Fruit fly (Drosophila melanogaster) whole organism, adult: ENCODE data around the gene spas.
A peak's percentile ranks its signal among the peaks of the same experiment; 100 is the strongest.

Experiments
- CG12768 ChIP-seq: fragments of 200-800 bp; sonication (Bioruptor generic); optimal IDR thresholded peaks from 2 replicates; lab custom pipeline; 2017; ENCODE audit warnings: missing biosample characterization, missing genetic modification characterization, mild to moderate bottlenecking, moderate library complexity, missing genetic modification reagents
- CG14711 ChIP-seq: fragments of 200-800 bp; sonication (Bioruptor generic); optimal IDR thresholded peaks from 2 replicates; lab custom pipeline; 2018; ENCODE audit warnings: missing biosample characterization, mild to moderate bottlenecking, missing genetic modification characterization, moderate library complexity
- CG1620 ChIP-seq: fragments of 200-800 bp; sonication (Bioruptor generic); optimal IDR thresholded peaks from 2 replicates; lab custom pipeline; 2016; ENCODE audit warnings: missing biosample characterization, missing genetic modification characterization
- CG7045 ChIP-seq: fragments of 200-800 bp; sonication (Bioruptor generic); optimal IDR thresholded peaks from 2 replicates; lab custom pipeline; 2017; ENCODE audit warnings: missing biosample characterization, mild to moderate bottlenecking, missing genetic modification characterization
- Clk ChIP-seq: fragments of 200-800 bp; sonication (Bioruptor generic); optimal IDR thresholded peaks from 2 replicates; lab custom pipeline; 2017; ENCODE audit warnings: missing biosample characterization, missing genetic modification characterization
- Crg-1 ChIP-seq: fragments of 200-800 bp; sonication (Bioruptor generic); optimal IDR thresholded peaks from 2 replicates; lab custom pipeline; 2016; ENCODE audit warnings: missing biosample characterization, missing genetic modification characterization
- Hr96 ChIP-seq: fragments of 200-800 bp; sonication (Bioruptor generic); optimal IDR thresholded peaks from 2 replicates; lab custom pipeline; 2016; ENCODE audit warnings: missing biosample characterization, missing genetic modification characterization
- Mnt ChIP-seq: fragments of 200-800 bp; sonication (Bioruptor generic); optimal IDR thresholded peaks from 2 replicates; lab custom pipeline; 2016; ENCODE audit warnings: missing biosample characterization, mild to moderate bottlenecking, missing genetic modification characterization
- bab1 ChIP-seq: fragments of 200-800 bp; sonication (Bioruptor generic); optimal IDR thresholded peaks from 3 replicates; lab custom pipeline; 2019; ENCODE audit warnings: missing biosample characterization, mild to moderate bottlenecking, missing genetic modification characterization, moderate library complexity
- cnc ChIP-seq, 2 experiments: fragments of >200 bp; optimal IDR thresholded peaks; 2 replicates each; lab custom pipeline; 2017
- kay ChIP-seq: fragments of 200-800 bp; sonication (Bioruptor generic); peaks from one replicate; lab custom pipeline; 2016; ENCODE audit warnings: missing biosample characterization, missing genetic modification characterization, borderline replicate concordance
- ovo ChIP-seq: fragments of 200-800 bp; sonication (Bioruptor generic); optimal IDR thresholded peaks from 2 replicates; lab custom pipeline; 2016; ENCODE audit warnings: missing biosample characterization, missing genetic modification characterization
- pad ChIP-seq: fragments of 200-800 bp; sonication (Bioruptor generic); optimal IDR thresholded peaks from 3 replicates; lab custom pipeline; 2017; ENCODE audit warnings: missing biosample characterization, missing genetic modification characterization, mild to moderate bottlenecking, moderate library complexity, missing genetic modification reagents
- tj ChIP-seq: fragments of 200-800 bp; sonication (Bioruptor generic); optimal IDR thresholded peaks from 3 replicates; lab custom pipeline; 2017; ENCODE audit warnings: missing biosample characterization, mild to moderate bottlenecking, missing genetic modification characterization, moderate library complexity

DNA sequence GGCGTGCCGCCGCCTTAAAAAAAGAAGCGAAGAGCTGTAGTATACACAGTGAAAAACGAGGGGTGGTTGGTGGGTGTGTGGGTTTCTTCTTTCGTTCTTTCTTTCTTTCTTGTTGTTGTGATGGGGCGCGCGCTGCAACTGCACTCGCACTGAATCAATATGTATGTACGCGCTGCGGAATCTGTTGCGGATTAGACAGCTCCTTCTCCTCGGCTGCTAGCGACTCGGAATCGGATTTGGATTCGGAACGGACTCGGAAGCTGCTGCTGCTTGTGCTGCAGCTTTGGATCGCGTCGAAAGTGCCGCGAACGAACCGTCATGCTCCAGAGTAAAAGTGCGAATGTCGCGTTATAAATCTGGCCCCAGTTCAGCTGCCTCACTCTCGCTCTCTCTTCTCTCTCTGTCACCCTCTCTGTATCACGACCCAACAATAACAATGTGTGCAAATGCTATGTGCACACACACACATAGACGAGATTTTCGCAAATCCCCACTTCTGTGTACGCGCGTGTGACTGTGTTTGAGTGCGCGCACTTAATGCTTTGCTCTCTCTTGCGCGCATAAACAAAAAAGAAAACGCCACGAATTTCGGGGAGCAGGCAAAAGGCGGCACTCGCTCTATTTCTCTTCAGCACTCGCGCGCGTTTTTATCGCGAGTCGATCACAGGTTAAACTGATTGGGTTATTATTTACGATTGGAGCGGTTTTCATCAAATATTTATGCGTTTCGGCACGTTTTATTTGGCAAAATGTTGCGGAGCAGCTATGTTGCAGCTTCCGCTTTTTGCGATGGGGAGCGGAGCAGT, 6.8 kb upstream of the spas start:
- TF ChIP-seq kay (GFP tag; lab: Kevin White, UChicago) (no peak), CG14711 (tag; lab: Kevin White, UChicago) (no peak), CG1620 (GFP tag; lab: Kevin White, UChicago) (peak; percentile 3), cnc (optimal IDR thresholded peaks at IDR 0.05; lab: Kevin White, UChicago) (no peak), ovo (GFP tag; lab: Kevin White, UChicago) (no peak), Hr96 (GFP tag; lab: Kevin White, UChicago) (no peak), CG12768 (GFP tag; lab: Kevin White, UChicago) (peak; percentile 75), Crg-1 (GFP tag; lab: Kevin White, UChicago) (peak; percentile 7), Mnt (GFP tag; lab: Kevin White, UChicago) (peak; percentile 69), pad (GFP tag; lab: Kevin White, UChicago) (peak; percentile 57), CG7045 (GFP tag; lab: Kevin White, UChicago) (peak; percentile 47), Clk (GFP tag; lab: Kevin White, UChicago) (no peak), bab1 (GFP tag; lab: Kevin White, UChicago) (peak; percentile 20), tj (GFP tag; lab: Kevin White, UChicago) (peak; percentile 79)
